Fruit fly (Drosophila melanogaster) whole organism, larva: ENCODE measurements around the gene Idh3a.

Experiments
- noc ChIP-seq: fragments of 200-800 bp; sonication (Bioruptor generic); optimal IDR thresholded peaks from 3 replicates; lab custom pipeline; 2019; ENCODE audit warnings: missing biosample characterization, mild to moderate bottlenecking, missing genetic modification characterization, moderate library complexity

Idh3a gene

DNA sequence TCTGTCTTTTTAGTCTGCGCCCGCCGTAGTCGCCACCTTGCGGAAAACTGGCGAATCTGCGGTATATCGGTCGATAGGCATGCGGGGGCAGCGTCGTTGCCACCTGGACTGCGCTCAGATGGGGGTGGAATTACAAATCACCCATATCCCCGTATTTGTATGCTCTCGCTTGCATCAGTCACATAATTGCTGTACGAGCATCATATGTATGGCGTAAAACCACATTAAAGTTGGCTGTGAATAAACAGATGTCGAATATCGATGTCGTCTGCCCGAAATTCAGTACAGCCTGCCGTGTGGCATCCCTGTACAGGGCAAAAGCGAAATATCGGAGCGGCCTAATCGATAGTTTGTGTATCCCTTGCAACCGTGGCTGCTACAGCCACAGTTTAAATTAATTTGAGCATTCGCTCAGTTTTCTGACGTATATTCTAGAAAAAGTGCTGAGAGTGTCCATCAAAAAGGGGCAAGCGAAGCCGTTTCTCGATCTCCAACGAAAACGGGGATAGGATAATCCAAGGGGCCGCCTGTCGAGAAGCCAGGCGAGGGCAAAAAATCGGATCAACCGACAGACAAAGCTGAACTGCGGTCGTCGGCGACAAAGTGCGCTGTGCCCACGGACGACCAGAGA lies at the start of gene Idh3a, which contains the start of gene CoRest:
Idh3a (minus strand) TSS at position 58 of the 631 bp plus-strand sequence.
CoRest (plus strand) TSS at position 177 of the 631 bp plus-strand sequence.
- TF ChIP-seq noc (tag; lab: Kevin White, UChicago) = no peak

DNA sequence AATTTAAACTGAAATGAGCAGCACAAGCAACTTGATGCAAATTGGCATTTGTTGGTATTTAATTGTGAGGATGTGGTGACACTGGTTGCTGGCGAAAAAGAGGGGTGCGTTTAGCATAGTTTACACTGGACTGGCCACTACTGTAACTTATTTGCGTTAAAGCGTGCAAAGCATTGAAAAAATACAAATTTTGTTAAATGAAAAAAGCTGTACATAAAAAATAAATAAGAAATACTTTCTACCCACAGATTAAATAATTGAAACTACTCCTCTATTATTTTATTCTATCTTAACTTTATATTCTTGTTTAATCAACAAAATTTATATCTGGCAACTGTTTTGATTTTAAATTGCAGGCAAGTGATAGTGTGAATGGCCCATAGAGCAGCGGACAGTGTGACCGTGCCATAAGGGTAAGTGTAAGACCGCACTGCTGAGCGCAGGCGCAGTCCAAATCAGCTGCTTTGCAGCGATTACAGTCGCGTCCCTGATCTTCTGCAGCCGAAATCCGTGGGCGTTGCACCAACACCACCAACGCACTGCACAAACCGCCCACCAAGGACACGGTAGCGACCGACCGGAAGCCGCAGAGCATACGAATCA lies 44.2 kb upstream of the Idh3a start, which contains the start of the genes Grip84 and car:
Grip84 (minus strand) TSS at position 51 of the 603 bp plus-strand sequence.
car (plus strand) TSS at position 306 of the 603 bp plus-strand sequence.
- TF ChIP-seq noc (tag; lab: Kevin White, UChicago) = no peak

DNA sequence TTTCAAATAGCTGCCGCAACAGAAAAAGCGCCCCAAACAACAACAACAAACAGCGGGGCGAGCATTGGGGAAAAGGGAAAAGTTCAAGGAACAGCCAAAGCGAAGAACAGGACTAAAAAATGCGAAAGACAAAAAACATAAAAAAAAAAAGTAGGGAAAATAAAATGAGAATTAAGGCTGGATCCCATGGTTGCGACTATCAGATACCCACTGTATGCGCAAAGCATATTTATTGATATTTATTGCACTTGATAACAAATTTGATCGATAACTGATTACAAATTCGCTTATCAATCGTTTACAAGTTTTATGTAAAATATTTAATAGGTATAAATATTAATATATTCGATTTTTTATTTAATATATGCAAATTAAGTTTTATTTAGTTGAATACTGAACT lies 28.0 kb upstream of the Idh3a start:
- no peak for TF ChIP-seq noc (tag; lab: Kevin White, UChicago)

- TF ChIP-seq noc (tag; lab: Kevin White, UChicago) = no peak
Observed at dm6 chrX:19548438-19548837, 26.8 kb upstream of the Idh3a start.

DNA sequence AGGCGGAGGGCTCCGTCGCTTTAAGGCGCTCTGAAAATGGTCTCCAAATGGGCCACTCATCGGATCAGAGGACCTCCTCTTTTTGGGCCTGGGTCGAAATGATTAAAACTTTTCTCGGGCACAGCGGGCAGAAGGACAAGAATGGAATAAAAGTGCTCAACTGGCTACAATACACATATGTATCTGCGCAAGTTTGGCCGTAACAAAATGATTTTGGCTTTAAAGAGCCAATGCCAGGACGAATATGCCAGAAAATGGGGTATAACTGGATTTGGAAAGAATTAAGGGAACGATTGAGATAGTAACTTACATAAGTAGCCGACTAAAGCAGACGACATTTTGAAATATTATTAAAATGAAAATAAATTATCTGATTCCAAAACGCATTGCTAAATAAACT lies 25.8 kb upstream of the Idh3a start, which contains the start of gene CG32532:
CG32532 (minus strand) TSS at position 101 of the 400 bp plus-strand sequence.
- TF ChIP-seq noc (tag; lab: Kevin White, UChicago) = no peak

dm6 chrX:19546658-19547038 lies 25.0 kb upstream of the Idh3a start:
- TF ChIP-seq noc (tag; lab: Kevin White, UChicago) = no peak

dm6 chrX:19545865-19546657 lies 24.5 kb upstream of the Idh3a start:
- TF ChIP-seq noc (tag; lab: Kevin White, UChicago) = no peak

DNA sequence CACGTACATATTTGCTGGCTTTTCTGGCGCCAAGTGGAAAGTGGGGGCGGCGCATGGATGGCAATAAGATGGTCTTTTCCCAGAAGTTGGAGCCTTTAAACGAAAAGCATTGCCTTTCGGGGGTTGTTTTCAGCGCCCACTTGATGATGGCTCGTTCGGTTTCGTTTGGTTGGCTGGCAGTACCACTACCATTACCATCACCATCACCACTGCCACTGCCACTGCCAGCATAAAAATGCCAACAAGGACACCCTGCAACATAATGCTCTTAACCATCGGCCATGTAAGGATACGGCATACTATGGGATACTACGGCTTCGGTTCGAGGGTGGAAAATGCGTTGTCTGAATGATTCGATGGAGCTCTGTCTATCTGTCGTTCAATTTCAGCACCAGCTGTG lies 13.8 kb upstream of the Idh3a start:
- TF ChIP-seq noc (tag; lab: Kevin White, UChicago) = no peak

DNA sequence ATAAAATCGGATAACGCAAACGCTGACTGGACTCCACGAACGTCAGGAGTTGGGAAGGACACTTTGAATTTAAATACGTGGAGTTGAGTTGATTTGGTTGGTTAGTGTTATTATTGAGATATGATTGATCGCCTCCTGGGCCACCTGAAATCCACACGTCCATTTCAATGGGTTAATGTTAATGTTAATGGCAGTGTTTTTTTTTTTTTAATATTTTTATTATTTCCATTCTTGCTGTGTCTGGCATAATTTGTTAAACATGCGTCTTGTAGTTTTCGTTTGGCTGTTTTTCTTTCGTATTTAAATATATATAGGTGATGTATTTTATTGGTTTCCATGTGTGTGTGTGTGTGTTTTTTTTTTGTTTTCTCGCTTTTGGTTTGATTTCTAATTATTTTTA lies 10.0 kb upstream of the Idh3a start, which contains the start of gene CG12231:
CG12231 (minus strand) TSS at position 101 of the 400 bp plus-strand sequence.
- no peak for TF ChIP-seq noc (tag; lab: Kevin White, UChicago)

DNA sequence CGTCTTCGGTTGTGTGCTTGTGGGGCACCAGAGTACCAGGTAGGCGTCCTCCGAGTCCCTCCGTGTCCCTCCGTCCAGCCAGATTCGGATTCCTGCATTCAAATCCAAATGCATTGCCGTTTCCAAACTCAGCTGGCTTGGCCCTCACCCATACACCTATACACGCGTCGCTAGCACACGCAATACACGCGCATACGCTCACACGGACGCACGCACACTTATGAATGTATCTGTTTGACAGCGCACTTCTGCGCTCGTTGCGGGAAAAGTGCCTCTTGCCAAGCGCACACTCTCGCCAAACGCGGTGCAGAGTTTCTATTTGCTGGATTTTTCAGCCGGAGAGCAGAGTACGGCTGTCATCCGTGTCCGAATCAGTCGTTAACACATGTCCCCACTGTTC lies 987 bp upstream of the Idh3a start:
- TF ChIP-seq noc (tag; lab: Kevin White, UChicago) = no peak

- TF ChIP-seq noc (tag; lab: Kevin White, UChicago) = no peak
Observed at dm6 chrX:19520888-19521287, 722 bp downstream of the Idh3a start.

- no peak for TF ChIP-seq noc (tag; lab: Kevin White, UChicago)
Observed at dm6 chrX:19520376-19520775, 1.2 kb downstream of the Idh3a start.

DNA sequence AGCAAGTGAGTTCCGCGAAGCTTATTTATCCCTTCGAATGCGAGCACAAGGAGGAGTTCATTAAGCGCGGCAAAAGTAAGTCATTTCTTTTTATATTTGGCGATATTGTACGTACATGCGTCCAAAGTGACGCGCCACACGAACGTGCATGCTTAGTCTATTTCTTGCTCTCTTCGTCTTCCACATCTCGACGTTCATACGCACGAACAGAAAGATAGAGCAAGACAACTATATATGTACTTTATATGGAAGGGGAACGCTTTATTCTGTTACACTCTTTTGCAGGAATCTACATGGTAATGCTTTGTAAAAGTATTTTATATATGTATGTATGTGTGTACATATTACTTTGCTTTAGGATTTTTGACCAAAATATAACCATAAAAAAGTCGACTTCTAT lies 11.4 kb downstream of the Idh3a start:
- no peak for TF ChIP-seq noc (tag; lab: Kevin White, UChicago)

- TF ChIP-seq noc (tag; lab: Kevin White, UChicago) = peak; percentile 58
Observed at dm6 chrX:19505334-19506185, 16.1 kb downstream of the Idh3a start.

DNA sequence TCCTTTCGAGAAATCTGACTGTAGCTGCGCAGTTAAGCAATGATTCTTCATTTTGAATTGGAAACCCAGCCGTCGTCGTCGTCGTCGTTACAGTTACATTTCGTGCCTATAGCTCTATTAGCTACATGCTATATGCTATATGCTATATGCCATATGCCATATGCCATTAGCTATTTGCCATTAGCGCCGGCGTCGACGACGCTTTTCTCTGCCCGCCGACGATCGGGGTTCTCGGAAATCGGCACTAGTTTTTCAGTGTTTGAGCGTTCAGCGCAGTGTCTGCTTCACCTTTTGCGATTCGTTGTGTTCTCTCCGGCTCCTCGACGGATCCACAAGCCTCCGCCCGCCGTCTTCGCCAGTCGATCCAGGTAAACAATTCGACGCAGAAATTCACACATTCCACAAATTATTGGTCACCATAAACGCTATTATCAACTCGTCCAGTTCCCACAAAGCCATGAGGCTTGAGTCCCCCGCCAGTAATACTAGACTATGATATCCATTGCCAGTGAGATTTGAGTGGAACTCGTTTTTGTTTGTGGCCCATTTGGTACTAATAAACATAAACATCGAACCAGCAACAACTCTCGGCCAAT lies 17.3 kb downstream of the Idh3a start:
- TF ChIP-seq noc (tag; lab: Kevin White, UChicago) = no peak
